Fruit fly (Drosophila melanogaster) whole organism, embryonic: ENCODE results near the gene msd1.
A peak's percentile ranks its signal among the peaks of the same experiment; 100 is the strongest.

Source experiments
- ATbp ChIP-seq: fragments of 200-800 bp; sonication (Bioruptor generic); optimal IDR thresholded peaks from 2 replicates; lab custom pipeline; 2017; ENCODE audit warnings: missing biosample characterization, mild to moderate bottlenecking, missing genetic modification characterization, missing genetic modification reagents
- Atf-2 ChIP-seq: fragments of 200-800 bp; sonication (Bioruptor generic); optimal IDR thresholded peaks from 2 replicates; lab custom pipeline; 2016; ENCODE audit warnings: missing biosample characterization, missing genetic modification characterization
- Bdp1 ChIP-seq: fragments of 200-800 bp; sonication (Bioruptor generic); optimal IDR thresholded peaks from 3 replicates; lab custom pipeline; 2016; ENCODE audit warnings: missing biosample characterization, missing genetic modification characterization
- Bgb ChIP-seq: fragments of 200-800 bp; sonication (Bioruptor generic); IDR thresholded peaks from 2 replicates; pipeline ENCODE4 v1.3.6; 2022; ENCODE audit warnings: missing biosample characterization, missing genetic modification characterization; ENCODE audit not compliant: partially characterized antibody
- CG12391 ChIP-seq: fragments of 200-800 bp; sonication (Bioruptor generic); optimal IDR thresholded peaks from 3 replicates; lab custom pipeline; 2018; ENCODE audit warnings: missing biosample characterization, mild to moderate bottlenecking, missing genetic modification characterization, moderate library complexity
- CG13287 ChIP-seq: fragments of 200-800 bp; sonication (Bioruptor generic); IDR thresholded peaks from 2 replicates; pipeline ENCODE4 v1.3.6; 2022; ENCODE audit warnings: missing biosample characterization, missing genetic modification characterization; ENCODE audit not compliant: partially characterized antibody
- CG14965 ChIP-seq: fragments of 200-800 bp; sonication (Bioruptor generic); optimal IDR thresholded peaks from 2 replicates; lab custom pipeline; 2016; ENCODE audit warnings: missing biosample characterization, missing genetic modification characterization, borderline replicate concordance
- CG1602 ChIP-seq: fragments of 200-800 bp; sonication (Bioruptor generic); optimal IDR thresholded peaks from 3 replicates; lab custom pipeline; 2016; ENCODE audit warnings: missing biosample characterization, missing genetic modification characterization
- CG16779 ChIP-seq: fragments of 200-800 bp; sonication (Bioruptor generic); IDR thresholded peaks from 2 replicates; pipeline ENCODE4 v1.3.6; 2022; ENCODE audit warnings: missing biosample characterization, missing genetic modification characterization
- CG17328 ChIP-seq: fragments of 200-800 bp; sonication (Bioruptor generic); IDR thresholded peaks from 2 replicates; pipeline ENCODE4 v1.3.6; 2022; ENCODE audit warnings: missing biosample characterization, missing genetic modification characterization
- CG1792 ChIP-seq: fragments of 200-800 bp; sonication (Bioruptor generic); optimal IDR thresholded peaks from 2 replicates; lab custom pipeline; 2016; ENCODE audit warnings: missing biosample characterization, missing genetic modification characterization
- CG2712 ChIP-seq: fragments of 200-800 bp; optimal IDR thresholded peaks from 3 replicates; lab custom pipeline; 2019; ENCODE audit warnings: missing biosample characterization, mild to moderate bottlenecking, missing genetic modification characterization, moderate library complexity
- CG31388 ChIP-seq: fragments of 200-800 bp; sonication (Bioruptor generic); optimal IDR thresholded peaks from 2 replicates; lab custom pipeline; 2016; ENCODE audit warnings: missing biosample characterization, missing genetic modification characterization
- CG3163 ChIP-seq: fragments of 200-800 bp; sonication (Bioruptor generic); optimal IDR thresholded peaks from 3 replicates; lab custom pipeline; 2016; ENCODE audit warnings: missing biosample characterization, missing genetic modification characterization
- CG34224 ChIP-seq: fragments of 200-800 bp; sonication (Bioruptor generic); IDR thresholded peaks from 3 replicates; pipeline ENCODE4 v1.3.6; 2022; ENCODE audit warnings: missing biosample characterization, missing genetic modification characterization; ENCODE audit not compliant: partially characterized antibody
- CG4282 ChIP-seq: fragments of 200-800 bp; sonication (Bioruptor generic); optimal IDR thresholded peaks from 2 replicates; lab custom pipeline; 2016; ENCODE audit warnings: missing biosample characterization, missing genetic modification characterization
- CG4707 ChIP-seq: fragments of 200-800 bp; sonication (Bioruptor generic); optimal IDR thresholded peaks from 2 replicates; lab custom pipeline; 2018; ENCODE audit warnings: missing biosample characterization, mild to moderate bottlenecking, missing genetic modification characterization, moderate library complexity
- CG6689 ChIP-seq: fragments of 200-800 bp; sonication (Bioruptor generic); IDR thresholded peaks from 2 replicates; pipeline ENCODE4 v1.3.6; 2022; ENCODE audit warnings: missing biosample characterization, missing genetic modification characterization
- CG7556 ChIP-seq: fragments of 200-800 bp; sonication (Bioruptor generic); optimal IDR thresholded peaks from 2 replicates; lab custom pipeline; 2017; ENCODE audit warnings: missing biosample characterization, mild to moderate bottlenecking, missing genetic modification characterization
- CG8089 ChIP-seq: fragments of 200-800 bp; sonication (Bioruptor generic); optimal IDR thresholded peaks from 3 replicates; lab custom pipeline; 2016; ENCODE audit warnings: missing biosample characterization, missing genetic modification characterization
- CG9215 ChIP-seq: fragments of 200-800 bp; sonication (Bioruptor generic); IDR thresholded peaks from 2 replicates; pipeline ENCODE4 v1.3.6; 2022; ENCODE audit warnings: missing biosample characterization, missing genetic modification characterization
- CG9797 ChIP-seq: fragments of 200-800 bp; sonication (Bioruptor generic); optimal IDR thresholded peaks from 3 replicates; lab custom pipeline; 2018; ENCODE audit warnings: missing biosample characterization, mild to moderate bottlenecking, missing genetic modification characterization
- CG9817 ChIP-seq: fragments of 200-800 bp; sonication (Bioruptor generic); optimal IDR thresholded peaks from 2 replicates; lab custom pipeline; 2018; ENCODE audit warnings: missing biosample characterization, mild to moderate bottlenecking, missing genetic modification characterization, moderate library complexity
- Camta ChIP-seq: fragments of 200-800 bp; sonication (Bioruptor generic); optimal IDR thresholded peaks from 2 replicates; lab custom pipeline; 2016; ENCODE audit warnings: missing biosample characterization, missing genetic modification characterization
- CoRest ChIP-seq: fragments of 200-800 bp; sonication (Bioruptor generic); optimal IDR thresholded peaks from 3 replicates; lab custom pipeline; 2018; ENCODE audit warnings: missing biosample characterization, mild to moderate bottlenecking, missing genetic modification characterization, moderate library complexity
- Dek ChIP-seq: fragments of 200-800 bp; sonication (Bioruptor generic); optimal IDR thresholded peaks from 3 replicates; lab custom pipeline; 2019; ENCODE audit warnings: missing biosample characterization, mild to moderate bottlenecking, missing genetic modification characterization, moderate library complexity
- Drgx ChIP-seq: fragments of 200-800 bp; sonication (Bioruptor generic); IDR thresholded peaks from 2 replicates; pipeline ENCODE4 v1.3.6; 2022; ENCODE audit warnings: missing biosample characterization, missing genetic modification characterization
- MESR4 ChIP-seq: fragments of 200-800 bp; sonication (Bioruptor generic); optimal IDR thresholded peaks from 2 replicates; lab custom pipeline; 2018; ENCODE audit warnings: missing biosample characterization, mild to moderate bottlenecking, missing genetic modification characterization, moderate library complexity
- Neu2 ChIP-seq: fragments of 200-800 bp; sonication (Bioruptor generic); optimal IDR thresholded peaks from 3 replicates; lab custom pipeline; 2016; ENCODE audit warnings: missing biosample characterization, missing genetic modification characterization, borderline replicate concordance
- Nf-YA ChIP-seq: fragments of 200-800 bp; sonication (Bioruptor generic); IDR thresholded peaks from 2 replicates; pipeline ENCODE4 v1.3.6; 2022; ENCODE audit warnings: missing biosample characterization, missing genetic modification characterization
- Pdp1 ChIP-seq, 2 experiments: fragments of 200-800 bp; sonication (Bioruptor generic); optimal IDR thresholded peaks; 3 replicates each; lab custom pipeline; 2016; ENCODE audit warnings: missing biosample characterization in 2 of 2, missing genetic modification characterization in 2 of 2, mild to moderate bottlenecking in 1 of 2, moderate library complexity in 1 of 2
- Rx ChIP-seq: fragments of 200-800 bp; sonication (Bioruptor generic); IDR thresholded peaks from 2 replicates; pipeline ENCODE4 v1.3.6; 2022; ENCODE audit warnings: missing biosample characterization, missing genetic modification characterization
- Vsx1 ChIP-seq: fragments of 200-800 bp; sonication (Bioruptor generic); optimal IDR thresholded peaks from 2 replicates; lab custom pipeline; 2017; ENCODE audit warnings: missing biosample characterization, mild to moderate bottlenecking, missing genetic modification characterization, missing genetic modification reagents
- abd-A ChIP-seq: fragments of 200-800 bp; sonication (Bioruptor generic); optimal IDR thresholded peaks from 3 replicates; lab custom pipeline; 2019; ENCODE audit warnings: missing biosample characterization, mild to moderate bottlenecking, missing genetic modification characterization, moderate library complexity
- bbx ChIP-seq: fragments of 200-800 bp; sonication (Bioruptor generic); IDR thresholded peaks from 2 replicates; pipeline ENCODE4 v1.3.6; 2022; ENCODE audit warnings: missing biosample characterization, missing genetic modification characterization; ENCODE audit not compliant: partially characterized antibody
- ci ChIP-seq: fragments of 200-800 bp; sonication (Bioruptor generic); IDR thresholded peaks from 3 replicates; pipeline ENCODE4 v1.3.6; 2022; ENCODE audit warnings: missing biosample characterization, missing genetic modification characterization
- dan ChIP-seq: fragments of 200-800 bp; sonication (Bioruptor generic); IDR thresholded peaks from 2 replicates; pipeline ENCODE4 v1.3.6; 2022; ENCODE audit warnings: missing biosample characterization, missing genetic modification characterization
- eve ChIP-seq, 2 experiments: fragments of >200 bp; optimal IDR thresholded peaks; 2 replicates each; lab custom pipeline; 2017; ENCODE audit warnings: missing biosample characterization in 2 of 2, missing genetic modification characterization in 2 of 2
- gcm2 ChIP-seq: fragments of 200-800 bp; sonication (Bioruptor generic); optimal IDR thresholded peaks from 2 replicates; lab custom pipeline; 2016; ENCODE audit warnings: missing biosample characterization, missing genetic modification characterization
- ken ChIP-seq: fragments of 200-800 bp; sonication (Bioruptor generic); IDR thresholded peaks from 3 replicates; pipeline ENCODE4 v1.3.6; 2022; ENCODE audit warnings: missing biosample characterization, missing genetic modification characterization
- lbe ChIP-seq: fragments of 200-800 bp; sonication (Bioruptor generic); optimal IDR thresholded peaks from 2 replicates; lab custom pipeline; 2016; ENCODE audit warnings: missing biosample characterization, mild to moderate bottlenecking, missing genetic modification characterization
- psq ChIP-seq: fragments of 200-800 bp; sonication (Bioruptor generic); optimal IDR thresholded peaks from 2 replicates; lab custom pipeline; 2017; ENCODE audit warnings: missing biosample characterization, missing genetic modification characterization
- pzg ChIP-seq: fragments of 200-800 bp; sonication (Bioruptor generic); optimal IDR thresholded peaks from 3 replicates; lab custom pipeline; 2018; ENCODE audit warnings: missing biosample characterization, mild to moderate bottlenecking, missing genetic modification characterization, moderate library complexity
- salm ChIP-seq: fragments of 200-800 bp; sonication (Bioruptor generic); optimal IDR thresholded peaks from 2 replicates; lab custom pipeline; 2018; ENCODE audit warnings: missing biosample characterization, mild to moderate bottlenecking, missing genetic modification characterization
- scrt ChIP-seq: fragments of 200-800 bp; sonication (Bioruptor generic); optimal IDR thresholded peaks from 2 replicates; lab custom pipeline; 2018; ENCODE audit warnings: missing biosample characterization, mild to moderate bottlenecking, missing genetic modification characterization, moderate library complexity
- sim ChIP-seq: fragments of 200-800 bp; sonication (Bioruptor generic); IDR thresholded peaks from 2 replicates; pipeline ENCODE4 v1.3.6; 2022; ENCODE audit warnings: missing biosample characterization, missing genetic modification characterization
- sob ChIP-seq: fragments of 200-800 bp; sonication (Bioruptor generic); IDR thresholded peaks from 2 replicates; pipeline ENCODE4 v1.3.6; 2022; ENCODE audit warnings: missing biosample characterization, missing genetic modification characterization
- ssp ChIP-seq: fragments of 200-800 bp; sonication (Bioruptor generic); IDR thresholded peaks from 2 replicates; pipeline ENCODE4 v1.3.6; 2022; ENCODE audit warnings: missing biosample characterization, missing genetic modification characterization
- trem ChIP-seq: fragments of 200-800 bp; optimal IDR thresholded peaks from 3 replicates; lab custom pipeline; 2019; ENCODE audit warnings: missing biosample characterization, mild to moderate bottlenecking, missing genetic modification characterization, moderate library complexity

msd1 gene

dm6 chr3L:1319097-1319725 is 12.3 kb upstream of the msd1 start (continued):
- TF ChIP-seq Atf-2 (peak; percentile 52), sob (GFP tag; lab: Robert Waterston, UW) (peak; percentile 69; the same call in 1 of the 2 replicates), psq (no peak), CG9797 (GFP tag; lab: Kevin White, UChicago) (no peak), MESR4 (no peak), dan (no peak; the same call in 1 of the 2 replicates), Drgx (GFP tag; lab: Robert Waterston, UW) (peak; percentile 89), eve (GFP tag; optimal IDR thresholded peaks at IDR 0.05; lab: Kevin White, UChicago) (no peak), gcm2 (GFP tag; lab: Kevin White, UChicago) (peak; percentile 64), CG2712 (tag; lab: Kevin White, UChicago) (peak; percentile 89), ci (peak; percentile 95), CG14965 (no peak), CG4707 (GFP tag; lab: Kevin White, UChicago) (peak; percentile 76), CoRest (tag; lab: Kevin White, UChicago) (peak; percentile 65), Rx (GFP tag; lab: Robert Waterston, UW) (peak; percentile 71), Vsx1 (GFP tag; lab: Kevin White, UChicago) (no peak), Bdp1 (GFP tag; lab: Kevin White, UChicago) (peak; percentile 61), CG16779 (GFP tag; lab: Robert Waterston, UW) (no peak), CG1602 (peak; percentile 60), Neu2 (GFP tag; lab: Kevin White, UChicago) (no peak), CG8089 (peak; percentile 61), CG3163 (GFP tag; lab: Kevin White, UChicago) (peak; percentile 27), CG17328 (peak; percentile 86), lbe (GFP tag; lab: Kevin White, UChicago) (peak; percentile 97), trem (tag; lab: Kevin White, UChicago) (peak; percentile 73), CG4282 (no peak), abd-A (no peak), CG1792 (peak; percentile 52), ATbp (GFP tag; lab: Kevin White, UChicago) (peak; percentile 87), scrt (GFP tag; lab: Kevin White, UChicago) (peak; percentile 54), bbx (GFP tag; lab: Robert Waterston, UW) (no peak), CG34224 (no peak), Camta (GFP tag; lab: Kevin White, UChicago) (peak; percentile 49), salm (tag; lab: Kevin White, UChicago) (peak; percentile 29), CG9215 (GFP tag; lab: Robert Waterston, UW) (0 out of 2 replicates have a peak, but pooled peaks have one; percentile 15), CG12391 (tag; lab: Kevin White, UChicago) (peak; percentile 82), CG9817 (tag; lab: Kevin White, UChicago) (peak; percentile 32), sim (GFP tag; lab: Robert Waterston, UW) (peak; percentile 54; the same call in 1 of the 2 replicates), pzg (GFP tag; lab: Kevin White, UChicago) (no peak), CG31388 (peak; percentile 62), CG13287 (GFP tag; lab: Robert Waterston, UW) (no peak), Nf-YA (GFP tag; lab: Robert Waterston, UW) (peak; percentile 80), CG6689 (GFP tag; lab: Robert Waterston, UW) (peak; percentile 84), Dek (peak; percentile 55), ssp (GFP tag; lab: Robert Waterston, UW) (peak; percentile 67), Bgb (GFP tag; lab: Robert Waterston, UW) (no peak), ken (GFP tag; lab: Robert Waterston, UW) (peak; percentile 90), CG7556 (GFP tag; lab: Kevin White, UChicago) (peak; percentile 66), Pdp1 (GFP tag; optimal IDR thresholded peaks at IDR 0.05; lab: Kevin White, UChicago) (peak; percentile 24 to 72)
